Worm (Caenorhabditis elegans): ENCODE results near the gene ZC239.6.
"Not testable (repeated sequence)": the region's sequence is repeated elsewhere in the genome, so short reads cannot be mapped to it uniquely, and the experiment has no call there.

ZC239.6 gene

ce11 chrII:3206423-3206989, 2.9 kb upstream of the ZC239.6 start, which contains the start of the genes ZC239.20 and ZC239.21:
Gene ZC239.20, minus strand, starts transcription at chrII:3206523.
Gene ZC239.21, plus strand, starts transcription at chrII:3206939.
- TF ChIP-seq nhr-237 (tag; optimal IDR thresholded peaks at IDR 0.05), result no peak
- no peak for TF ChIP-seq drap-1 (GFP tag; optimal IDR thresholded peaks at IDR 0.05)
- TF ChIP-seq flh-1 (GFP tag; optimal IDR thresholded peaks at IDR 0.05), result no peak
- TF ChIP-seq nhr-76 (tag; optimal IDR thresholded peaks at IDR 0.05), result no peak

- TF ChIP-seq elt-3 (tag; optimal IDR thresholded peaks at IDR 0.05) (no peak), bed-3 (GFP tag; optimal IDR thresholded peaks at IDR 0.05) (no peak), snpc-4 (tag; optimal IDR thresholded peaks at IDR 0.05) (no peak), nhr-28 (tag; optimal IDR thresholded peaks at IDR 0.05) (no peak), drap-1 (GFP tag; optimal IDR thresholded peaks at IDR 0.05) (no peak), zip-8 (tag; optimal IDR thresholded peaks at IDR 0.05) (no peak), mls-2 (tag; optimal IDR thresholded peaks at IDR 0.05) (no peak), unc-39 (tag; optimal IDR thresholded peaks at IDR 0.05) (no peak), nhr-76 (tag; optimal IDR thresholded peaks at IDR 0.05) (no peak)
These were observed 752 bp upstream of the ZC239.6 start, which contains the start of gene sdz-35 for ce11 chrII:3208679-3209078. Gene sdz-35, minus strand, starts transcription at chrII:3208779.

- TF ChIP-seq elt-1 (tag; optimal IDR thresholded peaks at IDR 0.05; ENCODE audit: borderline replicate concordance, insufficient read depth) (no peak), unc-39 (tag; optimal IDR thresholded peaks at IDR 0.05) (no peak), mep-1 (tag; optimal IDR thresholded peaks at IDR 0.05) (no peak), flh-1 (GFP tag; optimal IDR thresholded peaks at IDR 0.05) (no peak), snpc-4 (tag; optimal IDR thresholded peaks at IDR 0.05) (no peak), lsy-2 (tag; optimal IDR thresholded peaks at IDR 0.05) (no peak), drap-1 (GFP tag; optimal IDR thresholded peaks at IDR 0.05) (no peak), nhr-237 (tag; optimal IDR thresholded peaks at IDR 0.05) (no peak), lin-13 (tag; optimal IDR thresholded peaks at IDR 0.05) (no peak), elt-3 (tag; optimal IDR thresholded peaks at IDR 0.05) (no peak), unc-120 (tag; optimal IDR thresholded peaks at IDR 0.05; ENCODE audit: poor library complexity, severe bottlenecking) (no peak), bed-3 (GFP tag; optimal IDR thresholded peaks at IDR 0.05) (no peak)
These were observed 934 bp downstream of the ZC239.6 start, which contains the start of gene ZC239.5 for ce11 chrII:3210365-3210764. Gene ZC239.5, plus strand, starts transcription at chrII:3210665.

- TF ChIP-seq flh-1 (GFP tag; optimal IDR thresholded peaks at IDR 0.05) (no peak), sem-2 (GFP tag; optimal IDR thresholded peaks at IDR 0.05) (no peak), ces-1 (GFP tag; optimal IDR thresholded peaks at IDR 0.05) (no peak), ham-2 (GFP tag; optimal IDR thresholded peaks at IDR 0.05) (no peak), mab-5 (tag; optimal IDR thresholded peaks at IDR 0.05) (no peak), ceh-83 (GFP tag; optimal IDR thresholded peaks at IDR 0.05) (no peak), blmp-1 (tag; optimal IDR thresholded peaks at IDR 0.05) (no peak), bed-3 (GFP tag; optimal IDR thresholded peaks at IDR 0.05) (no peak), ceh-43 (GFP tag; optimal IDR thresholded peaks at IDR 0.05) (no peak), unc-120 (tag; optimal IDR thresholded peaks at IDR 0.05; ENCODE audit: poor library complexity, severe bottlenecking) (no peak)
These were observed 4.5 kb downstream of the ZC239.6 start, which contains the start of gene ZC239.4 for ce11 chrII:3213898-3214297. Gene ZC239.4, plus strand, starts transcription at chrII:3214198.

ce11 chrII:3215762-3216161, 6.3 kb downstream of the ZC239.6 start, which contains the start of gene ZC239.3:
Gene ZC239.3, plus strand, starts transcription at chrII:3216062.
- TF ChIP-seq pha-4 (tag; optimal IDR thresholded peaks at IDR 0.05); hlh-1 (tag; optimal IDR thresholded peaks at IDR 0.05); ces-1 (GFP tag; optimal IDR thresholded peaks at IDR 0.05): not testable (repeated sequence)

ce11 chrII:3220723-3221122, 11.3 kb downstream of the ZC239.6 start, which contains the start of gene ZC239.22:
Gene ZC239.22, minus strand, starts transcription at chrII:3220823.
- TF ChIP-seq ceh-83 (GFP tag; optimal IDR thresholded peaks at IDR 0.05) (no peak), nhr-76 (tag; optimal IDR thresholded peaks at IDR 0.05) (no peak)

ce11 chrII:3221730-3222129, 12.3 kb downstream of the ZC239.6 start, which contains the start of gene ZC239.14:
Gene ZC239.14, minus strand, starts transcription at chrII:3222034.
- TF ChIP-seq ceh-83 (GFP tag; optimal IDR thresholded peaks at IDR 0.05) (no peak), bed-3 (GFP tag; optimal IDR thresholded peaks at IDR 0.05) (no peak), ham-2 (GFP tag; optimal IDR thresholded peaks at IDR 0.05) (no peak), sptf-1 (tag; optimal IDR thresholded peaks at IDR 0.05) (no peak), zip-8 (tag; optimal IDR thresholded peaks at IDR 0.05) (no peak), ces-1 (GFP tag; optimal IDR thresholded peaks at IDR 0.05) (no peak), cnd-1 (tag; optimal IDR thresholded peaks at IDR 0.05) (no peak), flh-1 (GFP tag; optimal IDR thresholded peaks at IDR 0.05) (no peak), lin-32 (GFP tag; optimal IDR thresholded peaks at IDR 0.05) (no peak), unc-62 (GFP tag; optimal IDR thresholded peaks at IDR 0.05) (no peak), ceh-39 (tag; optimal IDR thresholded peaks at IDR 0.05) (no peak), lin-13 (tag; optimal IDR thresholded peaks at IDR 0.05) (no peak), nhr-12 (tag; optimal IDR thresholded peaks at IDR 0.05) (no peak), elt-1 (tag; optimal IDR thresholded peaks at IDR 0.05; ENCODE audit: borderline replicate concordance, insufficient read depth) (no peak), elt-3 (tag; optimal IDR thresholded peaks at IDR 0.05) (no peak), blmp-1 (tag; optimal IDR thresholded peaks at IDR 0.05) (no peak), mep-1 (tag; optimal IDR thresholded peaks at IDR 0.05) (no peak)

Measured in whole organism, mixed stage, embryonic.